Fruit fly (Drosophila melanogaster) whole organism, embryonic: Measurements from ENCODE around the gene ry.
A peak's percentile ranks its signal among the peaks of the same experiment; 100 is the strongest.

Source experiments
- BtbVII ChIP-seq: fragments of 200-800 bp; sonication (Bioruptor generic); optimal IDR thresholded peaks from 3 replicates; lab custom pipeline; 2017; ENCODE audit warnings: missing biosample characterization, mild to moderate bottlenecking, missing genetic modification characterization
- CG10321 ChIP-seq: fragments of 200-800 bp; sonication (Bioruptor generic); IDR thresholded peaks from 2 replicates; pipeline ENCODE4 v1.3.6; 2022; ENCODE audit warnings: missing biosample characterization, missing genetic modification characterization
- CG10366 ChIP-seq: fragments of 200-800 bp; sonication (Bioruptor generic); IDR thresholded peaks from 2 replicates; pipeline ENCODE4 v1.3.6; 2022; ENCODE audit warnings: missing biosample characterization, missing genetic modification characterization
- CG14441 ChIP-seq: fragments of 200-800 bp; sonication (Bioruptor generic); IDR thresholded peaks from 2 replicates; pipeline ENCODE4 v1.3.6; 2022; ENCODE audit warnings: missing biosample characterization, missing genetic modification characterization
- CG15269 ChIP-seq: fragments of 200-800 bp; sonication (Bioruptor generic); optimal IDR thresholded peaks from 2 replicates; lab custom pipeline; 2018; ENCODE audit warnings: missing biosample characterization, mild to moderate bottlenecking, missing genetic modification characterization, moderate library complexity
- CG17186 ChIP-seq: fragments of 200-800 bp; sonication (Bioruptor generic); optimal IDR thresholded peaks from 3 replicates; lab custom pipeline; 2017; ENCODE audit warnings: missing biosample characterization, missing genetic modification reagents, missing genetic modification characterization
- CG17802 ChIP-seq: fragments of 200-800 bp; sonication (Bioruptor generic); optimal IDR thresholded peaks from 2 replicates; lab custom pipeline; 2018; ENCODE audit warnings: missing biosample characterization, mild to moderate bottlenecking, missing genetic modification characterization, moderate library complexity
- CG17829 ChIP-seq: fragments of 200-800 bp; optimal IDR thresholded peaks from 2 replicates; lab custom pipeline; 2019; ENCODE audit warnings: missing biosample characterization, mild to moderate bottlenecking, missing genetic modification characterization, moderate library complexity
- CG2116 ChIP-seq: fragments of 200-800 bp; sonication (Bioruptor generic); optimal IDR thresholded peaks from 3 replicates; lab custom pipeline; 2018; ENCODE audit warnings: missing biosample characterization, mild to moderate bottlenecking, missing genetic modification characterization
- CG3281 ChIP-seq: fragments of 200-800 bp; sonication (Bioruptor generic); optimal IDR thresholded peaks from 3 replicates; lab custom pipeline; 2017; ENCODE audit warnings: missing biosample characterization, mild to moderate bottlenecking, missing genetic modification characterization
- CG4424 ChIP-seq: fragments of 200-800 bp; sonication (Bioruptor generic); optimal IDR thresholded peaks from 3 replicates; lab custom pipeline; 2016; ENCODE audit warnings: missing biosample characterization, missing genetic modification characterization
- CG4854 ChIP-seq: fragments of 200-800 bp; sonication (Bioruptor generic); optimal IDR thresholded peaks from 2 replicates; lab custom pipeline; 2016; ENCODE audit warnings: missing biosample characterization, missing genetic modification characterization, inconsistent platforms
- CG6654 ChIP-seq: fragments of 200-800 bp; sonication (Bioruptor generic); optimal IDR thresholded peaks from 2 replicates; lab custom pipeline; 2017; ENCODE audit warnings: missing biosample characterization, mild to moderate bottlenecking, missing genetic modification characterization
- CG8478 ChIP-seq: fragments of >200 bp; optimal IDR thresholded peaks from 2 replicates; lab custom pipeline; 2018
- Dbx ChIP-seq: fragments of 200-800 bp; sonication (Bioruptor generic); IDR thresholded peaks from 3 replicates; pipeline ENCODE4 v1.3.6; 2022; ENCODE audit warnings: missing biosample characterization, missing genetic modification characterization
- Eip74EF ChIP-seq, 2 experiments: fragments of 200-800 bp in 1 of 2; fragments of >200 bp in 1 of 2; sonication (Bioruptor generic) in 1 of 2; optimal IDR thresholded peaks; 2 replicates each; lab custom pipeline; 2017 to 2019; ENCODE audit warnings: missing biosample characterization in 2 of 2, missing genetic modification characterization in 2 of 2, mild to moderate bottlenecking in 1 of 2, moderate library complexity in 1 of 2
- Hey ChIP-seq: fragments of 200-800 bp; sonication (Bioruptor generic); optimal IDR thresholded peaks from 3 replicates; lab custom pipeline; 2018; ENCODE audit warnings: missing biosample characterization, mild to moderate bottlenecking, missing genetic modification characterization
- HmgD ChIP-seq: fragments of 200-800 bp; sonication (Bioruptor generic); optimal IDR thresholded peaks from 3 replicates; lab custom pipeline; 2016; ENCODE audit warnings: missing biosample characterization, missing genetic modification characterization
- Hr51 ChIP-seq, 2 experiments: fragments of 200-800 bp; sonication (Bioruptor generic); optimal IDR thresholded peaks; 2 replicates in 1 of 2; 3 replicates in 1 of 2; lab custom pipeline; 2016 to 2018; ENCODE audit warnings: missing biosample characterization in 2 of 2, missing genetic modification characterization in 2 of 2, mild to moderate bottlenecking in 1 of 2, moderate library complexity in 1 of 2
- Hsf ChIP-seq: fragments of 200-800 bp; sonication (Bioruptor generic); optimal IDR thresholded peaks from 3 replicates; lab custom pipeline; 2016; ENCODE audit warnings: missing biosample characterization, missing genetic modification characterization
- NFAT ChIP-seq: fragments of 200-800 bp; sonication (Bioruptor generic); IDR thresholded peaks from 2 replicates; pipeline ENCODE4 v1.3.6; 2022; ENCODE audit warnings: missing biosample characterization, missing genetic modification characterization
- Oli ChIP-seq: fragments of 200-800 bp; sonication (Bioruptor generic); optimal IDR thresholded peaks from 2 replicates; lab custom pipeline; 2018; ENCODE audit warnings: missing biosample characterization, mild to moderate bottlenecking, missing genetic modification characterization, moderate library complexity
- Ptx1 ChIP-seq: fragments of 200-800 bp; sonication (Bioruptor generic); IDR thresholded peaks from 2 replicates; pipeline ENCODE4 v1.3.6; 2022; ENCODE audit warnings: missing biosample characterization, missing genetic modification characterization
- Ravus ChIP-seq: fragments of 200-800 bp; sonication (Bioruptor generic); IDR thresholded peaks from 2 replicates; pipeline ENCODE4 v1.3.6; 2022; ENCODE audit warnings: missing biosample characterization, missing genetic modification characterization
- Sry-δ ChIP-seq: fragments of 200-800 bp; sonication (Bioruptor generic); optimal IDR thresholded peaks from 2 replicates; lab custom pipeline; 2016; ENCODE audit warnings: missing biosample characterization, missing genetic modification characterization
- Ssrp ChIP-seq: fragments of 200-800 bp; sonication (Bioruptor generic); optimal IDR thresholded peaks from 2 replicates; lab custom pipeline; 2018; ENCODE audit warnings: missing biosample characterization, mild to moderate bottlenecking, missing genetic modification characterization, moderate library complexity
- aop ChIP-seq: fragments of 200-800 bp; sonication (Bioruptor generic); IDR thresholded peaks from 2 replicates; pipeline ENCODE4 v1.3.6; 2022; ENCODE audit warnings: missing biosample characterization, missing genetic modification characterization
- bigmax ChIP-seq: fragments of 200-800 bp; sonication (Bioruptor generic); optimal IDR thresholded peaks from 2 replicates; lab custom pipeline; 2018; ENCODE audit warnings: missing biosample characterization, mild to moderate bottlenecking, missing genetic modification characterization
- br ChIP-seq: fragments of >200 bp; optimal IDR thresholded peaks from 2 replicates; lab custom pipeline; 2017
- fd64A ChIP-seq: fragments of 200-800 bp; sonication (Bioruptor generic); optimal IDR thresholded peaks from 3 replicates; lab custom pipeline; 2018; ENCODE audit warnings: missing biosample characterization, mild to moderate bottlenecking, missing genetic modification characterization
- gsb-n ChIP-seq: fragments of 200-800 bp; sonication (Bioruptor generic); optimal IDR thresholded peaks from 3 replicates; lab custom pipeline; 2018; ENCODE audit warnings: missing biosample characterization, mild to moderate bottlenecking, missing genetic modification characterization
- h ChIP-seq: fragments of >200 bp; optimal IDR thresholded peaks from 2 replicates; lab custom pipeline; 2017
- ind ChIP-seq: fragments of 200-800 bp; sonication (Bioruptor generic); optimal IDR thresholded peaks from 3 replicates; lab custom pipeline; 2016; ENCODE audit warnings: missing biosample characterization, missing genetic modification characterization
- jing ChIP-seq: fragments of 200-800 bp; sonication (Bioruptor generic); optimal IDR thresholded peaks from 2 replicates; lab custom pipeline; 2018; ENCODE audit warnings: missing biosample characterization, mild to moderate bottlenecking, missing genetic modification characterization
- ken ChIP-seq: fragments of 200-800 bp; sonication (Bioruptor generic); IDR thresholded peaks from 3 replicates; pipeline ENCODE4 v1.3.6; 2022; ENCODE audit warnings: missing biosample characterization, missing genetic modification characterization
- knrl ChIP-seq: fragments of 200-800 bp; sonication (Bioruptor generic); IDR thresholded peaks from 3 replicates; pipeline ENCODE4 v1.3.6; 2022; ENCODE audit warnings: missing biosample characterization, missing genetic modification characterization; ENCODE audit not compliant: partially characterized antibody
- lab ChIP-seq: fragments of 200-800 bp; sonication (Bioruptor generic); optimal IDR thresholded peaks from 3 replicates; lab custom pipeline; 2017; ENCODE audit warnings: missing biosample characterization, missing genetic modification characterization, mild to moderate bottlenecking, moderate library complexity, missing genetic modification reagents
- lola ChIP-seq, 3 experiments: fragments of >200 bp in 2 of 3; fragments of 200-800 bp in 1 of 3; sonication (Bioruptor generic) in 1 of 3; optimal IDR thresholded peaks; 2 replicates each; lab custom pipeline; 2017 to 2019; ENCODE audit warnings: missing biosample characterization in 3 of 3, missing genetic modification characterization in 3 of 3, mild to moderate bottlenecking in 1 of 3, moderate library complexity in 1 of 3
- mld ChIP-seq: fragments of 200-800 bp; sonication (Bioruptor generic); IDR thresholded peaks from 3 replicates; pipeline ENCODE4 v1.3.6; 2022; ENCODE audit warnings: missing biosample characterization, missing genetic modification characterization; ENCODE audit not compliant: partially characterized antibody
- nmo ChIP-seq: fragments of 200-800 bp; sonication (Bioruptor generic); optimal IDR thresholded peaks from 2 replicates; lab custom pipeline; 2018; ENCODE audit warnings: missing biosample characterization, mild to moderate bottlenecking, missing genetic modification characterization, moderate library complexity
- onecut ChIP-seq: fragments of 200-800 bp; sonication (Bioruptor generic); IDR thresholded peaks from 2 replicates; pipeline ENCODE4 v1.3.6; 2022; ENCODE audit warnings: missing biosample characterization, missing genetic modification characterization
- peb ChIP-seq: fragments of 200-800 bp; sonication (Bioruptor generic); IDR thresholded peaks from 2 replicates; pipeline ENCODE4 v1.3.6; 2022; ENCODE audit warnings: missing biosample characterization, missing genetic modification characterization
- pho ChIP-seq: fragments of 200-800 bp; sonication (Bioruptor generic); optimal IDR thresholded peaks from 2 replicates; lab custom pipeline; 2016; ENCODE audit warnings: missing biosample characterization, missing genetic modification characterization
- pum ChIP-seq: fragments of 200-800 bp; sonication (Bioruptor generic); optimal IDR thresholded peaks from 2 replicates; lab custom pipeline; 2016; ENCODE audit warnings: missing biosample characterization, missing genetic modification characterization
- run ChIP-seq: fragments of 200-800 bp; sonication (Bioruptor generic); optimal IDR thresholded peaks from 3 replicates; lab custom pipeline; 2018; ENCODE audit warnings: missing biosample characterization, mild to moderate bottlenecking, missing genetic modification characterization
- sd ChIP-seq: fragments of 200-800 bp; sonication (Bioruptor generic); optimal IDR thresholded peaks from 3 replicates; lab custom pipeline; 2018; ENCODE audit warnings: missing biosample characterization, mild to moderate bottlenecking, missing genetic modification characterization, moderate library complexity
- seq ChIP-seq: fragments of 200-800 bp; sonication (Bioruptor generic); IDR thresholded peaks from 2 replicates; pipeline ENCODE4 v1.3.6; 2022; ENCODE audit warnings: missing biosample characterization, missing genetic modification characterization
- sisA ChIP-seq: fragments of 200-800 bp; sonication (Bioruptor generic); IDR thresholded peaks from 2 replicates; pipeline ENCODE4 v1.3.6; 2022; ENCODE audit warnings: missing biosample characterization, missing genetic modification characterization
- slou ChIP-seq: fragments of 200-800 bp; sonication (Bioruptor generic); optimal IDR thresholded peaks from 3 replicates; lab custom pipeline; 2016; ENCODE audit warnings: missing biosample characterization, missing genetic modification characterization
- vnd ChIP-seq: fragments of 200-800 bp; sonication (Bioruptor generic); IDR thresholded peaks from 3 replicates; pipeline ENCODE4 v1.3.6; 2022; ENCODE audit warnings: missing biosample characterization, missing genetic modification characterization; ENCODE audit not compliant: partially characterized antibody
- zen2 ChIP-seq: fragments of 200-800 bp; sonication (Bioruptor generic); IDR thresholded peaks from 3 replicates; pipeline ENCODE4 v1.3.6; 2022; ENCODE audit warnings: missing biosample characterization, missing genetic modification characterization; ENCODE audit not compliant: partially characterized antibody

Gene ry

dm6 chr3R:13068022-13068421 lies 35.7 kb downstream of the ry start (continued):
- TF ChIP-seq bigmax = peak; percentile 68
- peak; percentile 71 for TF ChIP-seq pum
- no peak for TF ChIP-seq br (lab: Kevin White, UChicago)
- TF ChIP-seq CG2116 (GFP tag; lab: Kevin White, UChicago) = peak; percentile 67
- TF ChIP-seq pho (GFP tag; lab: Kevin White, UChicago) = peak; percentile 16
- TF ChIP-seq lab = peak; percentile 97
- no peak for TF ChIP-seq CG8478 (lab: Kevin White, UChicago)
- TF ChIP-seq CG15269 (tag; lab: Kevin White, UChicago) = no peak
- peak; percentile 87 for TF ChIP-seq CG17802 (tag; lab: Kevin White, UChicago)
- no peak for TF ChIP-seq mld
- TF ChIP-seq CG17829 (tag; lab: Kevin White, UChicago) = peak; percentile 76
- TF ChIP-seq peb (GFP tag; lab: Robert Waterston, UW) = peak; percentile 31; the same call in 1 of the 2 replicates
- 0 out of 2 replicates have a peak, but pooled peaks have one; percentile 28 for TF ChIP-seq CG10321 (GFP tag; lab: Robert Waterston, UW)
- TF ChIP-seq fd64A (GFP tag; lab: Kevin White, UChicago) = peak; percentile 99
- peak; percentile 64; the same call in 1 of the 3 replicates for TF ChIP-seq ken
- no peak for TF ChIP-seq zen2 (GFP tag; lab: Robert Waterston, UW)
- TF ChIP-seq Eip74EF (GFP tag; optimal IDR thresholded peaks at IDR 0.05; lab: Kevin White, UChicago) = peak in 1 of 2 experiments; percentile 90
- TF ChIP-seq Hsf = peak; percentile 64
- TF ChIP-seq Sry-δ (GFP tag; lab: Kevin White, UChicago) = peak; percentile 46
- peak; percentile 67 for TF ChIP-seq seq (GFP tag; lab: Robert Waterston, UW)
- peak; percentile 77 for TF ChIP-seq jing (GFP tag; lab: Kevin White, UChicago)
- TF ChIP-seq sd (tag; lab: Kevin White, UChicago) = no peak
- TF ChIP-seq BtbVII = peak; percentile 94
- TF ChIP-seq NFAT (GFP tag; lab: Robert Waterston, UW) = no peak
- TF ChIP-seq lola (GFP tag; optimal IDR thresholded peaks at IDR 0.05; lab: Kevin White, UChicago) = peak in 1 of 3 experiments; percentile 87
- TF ChIP-seq nmo = peak; percentile 82
- TF ChIP-seq Ptx1 = peak; percentile 34; the same call in 1 of the 2 replicates
- TF ChIP-seq CG10366 (GFP tag; lab: Robert Waterston, UW) = peak; percentile 51
- TF ChIP-seq Hr51 (GFP tag; optimal IDR thresholded peaks at IDR 0.05; lab: Kevin White, UChicago) = peak; percentile 37 to 81
- TF ChIP-seq Ravus (GFP tag; lab: Robert Waterston, UW) = no peak; the same call in 1 of the 2 replicates
- peak; percentile 58 for TF ChIP-seq Hey (tag; lab: Kevin White, UChicago)
- no peak for TF ChIP-seq knrl (GFP tag; lab: Robert Waterston, UW)
- TF ChIP-seq Oli = peak; percentile 83
- TF ChIP-seq Dbx (GFP tag; lab: Robert Waterston, UW) = 0 out of 3 replicates have a peak, but pooled peaks have one; percentile 36
- TF ChIP-seq slou (GFP tag; lab: Kevin White, UChicago) = peak; percentile 73
- TF ChIP-seq HmgD (GFP tag; lab: Kevin White, UChicago) = no peak
- TF ChIP-seq sisA = peak; percentile 27; the same call in 1 of the 2 replicates
- TF ChIP-seq aop = no peak
- peak; percentile 52 for TF ChIP-seq ind
- TF ChIP-seq gsb-n = peak; percentile 97
- peak; percentile 92 for TF ChIP-seq CG3281
- TF ChIP-seq CG6654 (GFP tag; lab: Kevin White, UChicago) = peak; percentile 81
- TF ChIP-seq CG14441 (GFP tag; lab: Robert Waterston, UW) = peak; percentile 24; the same call in 1 of the 2 replicates
- peak; percentile 80 for TF ChIP-seq CG4854 (GFP tag; lab: Kevin White, UChicago)
- TF ChIP-seq onecut = peak; percentile 85
- no peak for TF ChIP-seq vnd (GFP tag; lab: Robert Waterston, UW)
- peak; percentile 87 for TF ChIP-seq CG17186 (GFP tag; lab: Kevin White, UChicago)
- peak; percentile 78 for TF ChIP-seq CG4424 (GFP tag; lab: Kevin White, UChicago)
- TF ChIP-seq h (lab: Kevin White, UChicago) = no peak
- peak; percentile 82 for TF ChIP-seq run (tag; lab: Kevin White, UChicago)
- no peak for TF ChIP-seq Ssrp
